Fruit fly (Drosophila melanogaster) whole organism, embryonic: ENCODE results near the gene CG32801.
A peak's percentile ranks its signal among the peaks of the same experiment; 100 is the strongest.

ENCODE experiments used
- Antp ChIP-seq: fragments of 200-800 bp; sonication (Bioruptor generic); optimal IDR thresholded peaks from 3 replicates; lab custom pipeline; 2016; ENCODE audit warnings: missing biosample characterization, missing genetic modification characterization
- Awh ChIP-seq: fragments of 200-800 bp; sonication (Bioruptor generic); IDR thresholded peaks from 2 replicates; pipeline ENCODE4, ENCODE4 v1.3.6; 2022; ENCODE audit warnings: missing biosample characterization, missing genetic modification characterization
- CG10267 ChIP-seq: fragments of 200-800 bp; sonication (Bioruptor generic); optimal IDR thresholded peaks from 2 replicates; lab custom pipeline; 2018; ENCODE audit warnings: missing biosample characterization, mild to moderate bottlenecking, missing genetic modification characterization, moderate library complexity
- CG12155 ChIP-seq: fragments of 200-800 bp; sonication (Bioruptor generic); optimal IDR thresholded peaks from 3 replicates; lab custom pipeline; 2016; ENCODE audit warnings: missing biosample characterization, missing genetic modification characterization
- CG14050 ChIP-seq: fragments of 200-800 bp; sonication (Bioruptor generic); IDR thresholded peaks from 3 replicates; pipeline ENCODE4 v1.3.6; 2022; ENCODE audit warnings: missing biosample characterization, missing genetic modification characterization
- CG15011 ChIP-seq: fragments of 200-800 bp; sonication (Bioruptor generic); optimal IDR thresholded peaks from 3 replicates; lab custom pipeline; 2018; ENCODE audit warnings: missing biosample characterization, mild to moderate bottlenecking, missing genetic modification characterization
- CG18599 ChIP-seq: fragments of 200-800 bp; sonication (Bioruptor generic); optimal IDR thresholded peaks from 3 replicates; lab custom pipeline; 2017; ENCODE audit warnings: missing biosample characterization, missing genetic modification characterization, mild to moderate bottlenecking, moderate library complexity, missing genetic modification reagents
- CG2712 ChIP-seq: fragments of 200-800 bp; optimal IDR thresholded peaks from 3 replicates; lab custom pipeline; 2019; ENCODE audit warnings: missing biosample characterization, mild to moderate bottlenecking, missing genetic modification characterization, moderate library complexity
- CG30403 ChIP-seq: fragments of 200-800 bp; sonication (Bioruptor generic); optimal IDR thresholded peaks from 3 replicates; lab custom pipeline; 2016; ENCODE audit warnings: missing biosample characterization, missing genetic modification characterization
- CG3065 ChIP-seq: fragments of 200-800 bp; sonication (Bioruptor generic); optimal IDR thresholded peaks from 2 replicates; lab custom pipeline; 2016; ENCODE audit warnings: missing biosample characterization, missing genetic modification characterization
- CG32532 ChIP-seq: fragments of 200-800 bp; sonication (Bioruptor generic); IDR thresholded peaks from 2 replicates; pipeline ENCODE4 v1.3.6; 2022; ENCODE audit warnings: missing biosample characterization, missing genetic modification characterization
- CG9797 ChIP-seq: fragments of 200-800 bp; sonication (Bioruptor generic); optimal IDR thresholded peaks from 3 replicates; lab custom pipeline; 2018; ENCODE audit warnings: missing biosample characterization, mild to moderate bottlenecking, missing genetic modification characterization
- CG9876 ChIP-seq: fragments of 200-800 bp; sonication (Bioruptor generic); optimal IDR thresholded peaks from 2 replicates; lab custom pipeline; 2016; ENCODE audit warnings: missing biosample characterization, missing genetic modification characterization
- CG9932 ChIP-seq: fragments of 200-800 bp; sonication (Bioruptor generic); IDR thresholded peaks from 2 replicates; pipeline ENCODE4 v1.3.6; 2022; ENCODE audit warnings: missing biosample characterization, missing genetic modification characterization
- Dek ChIP-seq: fragments of 200-800 bp; sonication (Bioruptor generic); optimal IDR thresholded peaks from 3 replicates; lab custom pipeline; 2019; ENCODE audit warnings: missing biosample characterization, mild to moderate bottlenecking, missing genetic modification characterization, moderate library complexity
- Fer1 ChIP-seq: fragments of 200-800 bp; sonication (Bioruptor generic); optimal IDR thresholded peaks from 2 replicates; lab custom pipeline; 2017; ENCODE audit warnings: missing biosample characterization, mild to moderate bottlenecking, missing genetic modification characterization
- Lhr ChIP-seq: fragments of 200-800 bp; sonication (Bioruptor generic); optimal IDR thresholded peaks from 3 replicates; lab custom pipeline; 2017; ENCODE audit warnings: mild to moderate bottlenecking, missing biosample characterization, missing genetic modification reagents, missing genetic modification characterization
- Med ChIP-seq: fragments of 200-800 bp; sonication (Bioruptor generic); peaks from one replicate; lab custom pipeline; 2016; ENCODE audit warnings: missing biosample characterization, missing genetic modification characterization, mild to moderate bottlenecking, inconsistent platforms, moderate library complexity
- Oaz ChIP-seq: fragments of 200-800 bp; sonication (Bioruptor generic); IDR thresholded peaks from 2 replicates; pipeline ENCODE4 v1.3.6; 2022; ENCODE audit warnings: missing biosample characterization, missing genetic modification characterization
- Pdp1 ChIP-seq, 2 experiments: fragments of 200-800 bp; sonication (Bioruptor generic); optimal IDR thresholded peaks; 3 replicates each; lab custom pipeline; 2016; ENCODE audit warnings: missing biosample characterization in 2 of 2, missing genetic modification characterization in 2 of 2, mild to moderate bottlenecking in 1 of 2, moderate library complexity in 1 of 2
- Stat92E ChIP-seq, 3 experiments: fragments of >200 bp in 2 of 3; fragments of 200-800 bp in 1 of 3; sonication (Bioruptor generic) in 1 of 3; optimal IDR thresholded peaks; 2 replicates each; lab custom pipeline; 2017 to 2019; ENCODE audit warnings: missing biosample characterization in 3 of 3, missing genetic modification characterization in 3 of 3, mild to moderate bottlenecking in 1 of 3, moderate library complexity in 1 of 3
- Usf ChIP-seq: fragments of 200-800 bp; sonication (Bioruptor generic); optimal IDR thresholded peaks from 2 replicates; lab custom pipeline; 2017; ENCODE audit warnings: missing genotype, missing biosample characterization, missing genetic modification characterization
- Vsx1 ChIP-seq: fragments of 200-800 bp; sonication (Bioruptor generic); optimal IDR thresholded peaks from 2 replicates; lab custom pipeline; 2017; ENCODE audit warnings: missing biosample characterization, mild to moderate bottlenecking, missing genetic modification characterization, missing genetic modification reagents
- amos ChIP-seq: fragments of 200-800 bp; sonication (Bioruptor generic); IDR thresholded peaks from 2 replicates; pipeline ENCODE4 v1.3.6; 2022; ENCODE audit warnings: missing biosample characterization, missing genetic modification characterization; ENCODE audit not compliant: partially characterized antibody
- cg ChIP-seq: fragments of 200-800 bp; sonication (Bioruptor generic); optimal IDR thresholded peaks from 3 replicates; lab custom pipeline; 2019; ENCODE audit warnings: missing biosample characterization, mild to moderate bottlenecking, missing genetic modification characterization, moderate library complexity
- ci ChIP-seq: fragments of 200-800 bp; sonication (Bioruptor generic); IDR thresholded peaks from 3 replicates; pipeline ENCODE4 v1.3.6; 2022; ENCODE audit warnings: missing biosample characterization, missing genetic modification characterization
- grau ChIP-seq: fragments of 200-800 bp; optimal IDR thresholded peaks from 3 replicates; lab custom pipeline; 2019; ENCODE audit warnings: missing biosample characterization, mild to moderate bottlenecking, missing genetic modification characterization, moderate library complexity
- kah ChIP-seq: fragments of 200-800 bp; sonication (Bioruptor generic); optimal IDR thresholded peaks from 2 replicates; lab custom pipeline; 2018; ENCODE audit warnings: missing biosample characterization, mild to moderate bottlenecking, missing genetic modification characterization
- luna ChIP-seq: fragments of 200-800 bp; sonication (Bioruptor generic); optimal IDR thresholded peaks from 2 replicates; lab custom pipeline; 2016; ENCODE audit warnings: missing biosample characterization, missing genetic modification characterization
- pros ChIP-seq: fragments of 200-800 bp; sonication (Bioruptor generic); optimal IDR thresholded peaks from 3 replicates; lab custom pipeline; 2019; ENCODE audit warnings: missing biosample characterization, mild to moderate bottlenecking, missing genetic modification characterization, moderate library complexity
- row ChIP-seq: fragments of 200-800 bp; sonication (Bioruptor generic); IDR thresholded peaks from 3 replicates; pipeline ENCODE4 v1.3.6; 2022; ENCODE audit warnings: missing biosample characterization, missing genetic modification characterization
- shn ChIP-seq: fragments of 200-800 bp; sonication (Bioruptor generic); optimal IDR thresholded peaks from 3 replicates; lab custom pipeline; 2016; ENCODE audit warnings: missing biosample characterization, missing genetic modification characterization
- so ChIP-seq: fragments of 200-800 bp; sonication (Bioruptor generic); IDR thresholded peaks from 3 replicates; pipeline ENCODE4 v1.3.6; 2022; ENCODE audit warnings: missing biosample characterization, missing genetic modification characterization
- ssp ChIP-seq: fragments of 200-800 bp; sonication (Bioruptor generic); IDR thresholded peaks from 2 replicates; pipeline ENCODE4 v1.3.6; 2022; ENCODE audit warnings: missing biosample characterization, missing genetic modification characterization
- stc ChIP-seq: fragments of 200-800 bp; sonication (Bioruptor generic); IDR thresholded peaks from 2 replicates; pipeline ENCODE4 v1.3.6; 2022; ENCODE audit warnings: missing biosample characterization, missing genetic modification characterization
- sug ChIP-seq: fragments of 200-800 bp; optimal IDR thresholded peaks from 2 replicates; lab custom pipeline; 2019; ENCODE audit warnings: missing biosample characterization, mild to moderate bottlenecking, missing genetic modification characterization, moderate library complexity
- tgo ChIP-seq: fragments of 200-800 bp; sonication (Bioruptor generic); IDR thresholded peaks from 3 replicates; pipeline ENCODE4 v1.3.6; 2022; ENCODE audit warnings: missing biosample characterization, missing genetic modification characterization
- tio ChIP-seq: fragments of 200-800 bp; sonication (Bioruptor generic); optimal IDR thresholded peaks from 2 replicates; lab custom pipeline; 2017; ENCODE audit warnings: missing biosample characterization, missing genetic modification characterization, inconsistent platforms
- unc-4 ChIP-seq: fragments of 200-800 bp; sonication (Bioruptor generic); IDR thresholded peaks from 2 replicates; pipeline ENCODE4 v1.3.6; 2022; ENCODE audit warnings: missing biosample characterization, missing genetic modification characterization; ENCODE audit not compliant: partially characterized antibody

Gene CG32801

dm6 chrX:1922765-1923501, 20.0 kb upstream of the CG32801 start, which contains the start of the genes eIF2Bepsilon and Ocrl (continued):
- TF ChIP-seq Med (GFP tag; lab: Kevin White, UChicago) (peak; percentile 62), Vsx1 (no peak), CG30403 (GFP tag; lab: Kevin White, UChicago) (peak; percentile 4), luna (GFP tag; lab: Kevin White, UChicago) (no peak), sug (tag; lab: Kevin White, UChicago) (peak; percentile 93), amos (GFP tag; lab: Robert Waterston, UW) (peak; percentile 46), pros (no peak), Stat92E (GFP tag; optimal IDR thresholded peaks at IDR 0.05; lab: Kevin White, UChicago) (peak in 1 of 3 experiments; percentile 6), cg (GFP tag; lab: Kevin White, UChicago) (peak; percentile 87), CG9876 (GFP tag; lab: Kevin White, UChicago) (peak; percentile 31), Fer1 (peak; percentile 53), CG3065 (GFP tag; lab: Kevin White, UChicago) (no peak), CG9797 (GFP tag; lab: Kevin White, UChicago) (peak; percentile 97), CG18599 (no peak), kah (GFP tag; lab: Kevin White, UChicago) (peak; percentile 38), ssp (no peak), Awh (GFP tag; lab: Robert Waterston, UW) (no peak), Lhr (GFP tag; lab: Kevin White, UChicago) (peak; percentile 83), CG12155 (GFP tag; lab: Kevin White, UChicago) (peak; percentile 78), so (GFP tag; lab: Robert Waterston, UW) (no peak), CG10267 (tag; lab: Kevin White, UChicago) (peak; percentile 9)

- TF ChIP-seq grau (tag; lab: Kevin White, UChicago) (peak; percentile 81), shn (GFP tag; lab: Kevin White, UChicago) (no peak), Usf (GFP tag; lab: Kevin White, UChicago) (no peak), ci (GFP tag; lab: Robert Waterston, UW) (no peak), Antp (GFP tag; lab: Kevin White, UChicago) (no peak), Dek (tag; lab: Kevin White, UChicago) (no peak), CG2712 (tag; lab: Kevin White, UChicago) (no peak), tgo (GFP tag; lab: Robert Waterston, UW) (no peak), unc-4 (GFP tag; lab: Robert Waterston, UW) (no peak), tio (GFP tag; lab: Kevin White, UChicago) (no peak), Oaz (GFP tag; lab: Robert Waterston, UW) (no peak), stc (no peak), row (GFP tag; lab: Robert Waterston, UW) (peak; percentile 19; the same call in 2 of the 3 replicates), CG9932 (GFP tag; lab: Robert Waterston, UW) (no peak), CG32532 (GFP tag; lab: Robert Waterston, UW) (0 out of 2 replicates have a peak, but pooled peaks have one; percentile 16), Pdp1 (GFP tag; optimal IDR thresholded peaks at IDR 0.05; lab: Kevin White, UChicago) (peak in 1 of 2 experiments; percentile 86), CG15011 (GFP tag; lab: Kevin White, UChicago) (no peak), CG14050 (GFP tag; lab: Robert Waterston, UW) (no peak), Med (GFP tag; lab: Kevin White, UChicago) (peak; percentile 10)
These were observed 6.6 kb upstream of the CG32801 start for dm6 chrX:1909533-1909932.
